Fruit fly (Drosophila melanogaster): Measurements from ENCODE around the gene Lam.

The Lam gene

DNA sequence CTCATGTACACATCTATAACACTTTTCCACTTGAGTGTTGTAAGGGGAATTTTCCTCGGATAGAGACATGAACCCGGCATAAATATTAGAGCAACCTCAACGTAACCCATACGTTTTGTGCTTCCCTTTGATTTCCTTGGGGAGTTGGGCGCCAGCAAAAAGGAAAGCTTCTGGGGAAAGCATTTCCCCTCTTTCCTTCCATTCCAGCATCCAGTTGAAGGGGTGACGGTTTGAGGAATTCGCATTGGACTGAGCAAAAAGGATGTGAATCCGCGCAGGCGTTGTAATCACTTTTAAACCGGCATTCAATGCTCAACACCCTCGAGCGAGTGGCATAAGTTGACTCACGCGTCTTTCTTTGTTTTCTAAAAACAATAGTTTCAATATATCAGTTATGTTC, 27.3 kb upstream of the Lam start:
- TF ChIP-seq mam (GFP tag; optimal IDR thresholded peaks at IDR 0.05) (no peak), toy (GFP tag; IDR thresholded peaks at IDR 0.05) (no peak), lmd (GFP tag; IDR thresholded peaks at IDR 0.05) (no peak), Usf (GFP tag; optimal IDR thresholded peaks at IDR 0.05) (no peak), ci (GFP tag; IDR thresholded peaks at IDR 0.05) (no peak), NC2β (GFP tag; optimal IDR thresholded peaks at IDR 0.05) (no peak), cato (GFP tag; optimal IDR thresholded peaks at IDR 0.05; ENCODE audit: borderline replicate concordance) (no peak), grau (tag; optimal IDR thresholded peaks at IDR 0.05) (no peak), Nf-YA (GFP tag; IDR thresholded peaks at IDR 0.05) (no peak), Nf-YB (GFP tag; optimal IDR thresholded peaks at IDR 0.05) (peak; percentile 43), wdn (GFP tag; IDR thresholded peaks at IDR 0.05) (no peak), z (GFP tag; IDR thresholded peaks at IDR 0.05) (peak; percentile 54; the same call in 1 of the 3 replicates), CG10147 (GFP tag; optimal IDR thresholded peaks at IDR 0.05) (no peak), salm (tag; optimal IDR thresholded peaks at IDR 0.05) (no peak), CG17829 (tag; optimal IDR thresholded peaks at IDR 0.05) (no peak), CkIIα-i1 (GFP tag; IDR thresholded peaks at IDR 0.05) (no peak), CG6683 (GFP tag; optimal IDR thresholded peaks at IDR 0.05) (no peak), phol (tag; optimal IDR thresholded peaks at IDR 0.05) (no peak), ems (GFP tag; optimal IDR thresholded peaks at IDR 0.05) (no peak), her (GFP tag; optimal IDR thresholded peaks at IDR 0.05) (no peak), Nf-YC (tag; optimal IDR thresholded peaks at IDR 0.05) (peak; percentile 74), CG6765 (GFP tag; optimal IDR thresholded peaks at IDR 0.05) (no peak), CG2712 (tag; optimal IDR thresholded peaks at IDR 0.05) (no peak), sd (tag; optimal IDR thresholded peaks at IDR 0.05) (no peak), Hmx (GFP tag; optimal IDR thresholded peaks at IDR 0.05) (no peak), zfh1 (GFP tag; IDR thresholded peaks at IDR 0.05) (no peak), gt (GFP tag; IDR thresholded peaks at IDR 0.05) (no peak), tap (tag; optimal IDR thresholded peaks at IDR 0.05) (no peak), ewg (GFP tag; optimal IDR thresholded peaks at IDR 0.05) (peak; percentile 61), CG3163 (GFP tag; optimal IDR thresholded peaks at IDR 0.05) (no peak), Hsf (GFP tag; optimal IDR thresholded peaks at IDR 0.05) (no peak), abd-A (tag; optimal IDR thresholded peaks at IDR 0.05) (peak; percentile 73)

DNA sequence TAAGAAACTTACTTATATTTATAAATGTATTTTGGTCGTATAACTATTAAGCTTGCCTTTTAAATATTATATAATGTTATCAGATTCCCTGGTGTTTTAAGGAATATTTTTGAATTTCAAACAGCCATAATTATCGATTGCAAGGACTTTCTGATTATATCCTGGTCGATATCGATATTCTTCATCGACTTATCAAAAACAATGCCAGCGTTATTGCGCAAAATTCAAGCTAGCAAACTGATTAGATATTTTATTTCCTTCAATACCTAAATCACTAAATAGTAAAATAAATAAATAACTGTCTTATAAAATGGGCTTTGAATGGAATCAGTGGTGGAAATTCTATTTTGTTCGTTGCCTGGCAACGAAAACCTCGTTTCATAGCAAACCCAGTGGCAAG, 24.9 kb upstream of the Lam start, which contains the start of gene CG14020:
Gene CG14020 (plus strand): TSS at position 345 of the 400 bp plus-strand sequence.
- TF ChIP-seq Doc3 (GFP tag; IDR thresholded peaks at IDR 0.05; ENCODE audit: partially characterized antibody) (no peak), Lhr (GFP tag; optimal IDR thresholded peaks at IDR 0.05) (no peak), hth (optimal IDR thresholded peaks at IDR 0.05) (no peak), ATbp (GFP tag; optimal IDR thresholded peaks at IDR 0.05) (no peak), cas (GFP tag; IDR thresholded peaks at IDR 0.05) (no peak), CG2199 (GFP tag; IDR thresholded peaks at IDR 0.05) (no peak), schlank (tag; optimal IDR thresholded peaks at IDR 0.05) (no peak), ttk (GFP tag; IDR thresholded peaks at IDR 0.05) (no peak), Usf (GFP tag; optimal IDR thresholded peaks at IDR 0.05) (no peak), CG3407 (GFP tag; optimal IDR thresholded peaks at IDR 0.05) (no peak), ewg (GFP tag; optimal IDR thresholded peaks at IDR 0.05) (no peak), CG3726 (GFP tag; IDR thresholded peaks at IDR 0.05) (no peak), CG14050 (GFP tag; IDR thresholded peaks at IDR 0.05) (no peak), CG16863 (GFP tag; optimal IDR thresholded peaks at IDR 0.05) (no peak), Max (GFP tag; optimal IDR thresholded peaks at IDR 0.05) (no peak), Hr51 (GFP tag; optimal IDR thresholded peaks at IDR 0.05) (no peak), E2f2 (GFP tag; IDR thresholded peaks at IDR 0.05) (peak; percentile 59), run (tag; optimal IDR thresholded peaks at IDR 0.05) (no peak), ems (GFP tag; optimal IDR thresholded peaks at IDR 0.05) (no peak), CG17385 (GFP tag; optimal IDR thresholded peaks at IDR 0.05) (no peak), sens-2 (GFP tag; IDR thresholded peaks at IDR 0.05) (no peak), row (GFP tag; IDR thresholded peaks at IDR 0.05) (no peak), Dref (GFP tag; IDR thresholded peaks at IDR 0.05) (peak; percentile 53), Blimp-1 (GFP tag; optimal IDR thresholded peaks at IDR 0.05) (no peak), sens (GFP tag) (peak; percentile 50)

Data from whole organism, embryonic.